Worm (Caenorhabditis elegans) whole organism, L1 larva: ENCODE results near the gene hda-4.

Experiments used
- C34B4.2 ChIP-seq: sonication (generic microtip); optimal IDR thresholded peaks from 2 replicates; lab custom pipeline; 2017; ENCODE audit warnings: mild to moderate bottlenecking, missing genetic modification characterization, missing compliant biosample characterization
- aha-1 ChIP-seq: fragments of 150-350 bp; optimal IDR thresholded peaks from 2 replicates; lab custom pipeline; 2014; ENCODE audit warnings: missing biosample characterization, missing genetic modification characterization
- blmp-1 ChIP-seq: fragments of 150-350 bp; optimal IDR thresholded peaks from 2 replicates; lab custom pipeline; 2014; ENCODE audit warnings: missing biosample characterization, missing genetic modification characterization
- ceh-63 ChIP-seq: fragments of 200-800 bp; sonication (Bioruptor generic); optimal IDR thresholded peaks from 2 replicates; lab custom pipeline; 2018; ENCODE audit warnings: mild to moderate bottlenecking, missing genetic modification characterization, missing compliant biosample characterization
- ceh-8 ChIP-seq: fragments of 200-800 bp; sonication (Bioruptor generic); optimal IDR thresholded peaks from 2 replicates; lab custom pipeline; 2018; ENCODE audit warnings: mild to moderate bottlenecking, missing genetic modification characterization, moderate library complexity, missing compliant biosample characterization
- ceh-90 ChIP-seq: sonication (generic microtip); optimal IDR thresholded peaks from 2 replicates; lab custom pipeline; 2016; ENCODE audit warnings: missing genetic modification characterization, missing compliant biosample characterization
- efl-1 ChIP-seq, 4 experiments: fragments of 150-350 bp; optimal IDR thresholded peaks in 3 of 4; peaks in 1 of 4; 1 replicate in 1 of 4; 2 replicates in 3 of 4; lab custom pipeline; 2014; ENCODE audit warnings: missing biosample characterization in 2 of 4, missing genetic modification characterization in 2 of 4, missing genetic modification reagents in 2 of 4
- egl-13 ChIP-seq: sonication (generic microtip); optimal IDR thresholded peaks from 2 replicates; lab custom pipeline; 2016; ENCODE audit warnings: missing genotype, missing genetic modification reagents, missing genetic modification characterization, missing compliant biosample characterization
- egl-27 ChIP-seq, 2 experiments: fragments of 150-350 bp in 1 of 2; sonication (generic microtip); optimal IDR thresholded peaks; 3 replicates each; lab custom pipeline; 2017 to 2018; ENCODE audit warnings: missing biosample characterization in 2 of 2, missing genetic modification characterization in 2 of 2, missing genetic modification reagents in 2 of 2
- fkh-4 ChIP-seq: sonication (generic microtip); optimal IDR thresholded peaks from 2 replicates; lab custom pipeline; 2016; ENCODE audit warnings: missing compliant biosample characterization, missing genetic modification characterization, borderline replicate concordance
- fos-1 ChIP-seq: fragments of 150-350 bp; optimal IDR thresholded peaks from 2 replicates; lab custom pipeline; 2014; ENCODE audit warnings: missing biosample characterization, missing genetic modification characterization
- hpl-2 ChIP-seq: fragments of 150-350 bp; optimal IDR thresholded peaks from 2 replicates; lab custom pipeline; 2014; ENCODE audit warnings: missing biosample characterization, missing genetic modification reagents, missing genetic modification characterization
- lin-14 ChIP-seq: fragments of 200-800 bp; sonication (Bioruptor generic); optimal IDR thresholded peaks from 2 replicates; lab custom pipeline; 2018; ENCODE audit warnings: mild to moderate bottlenecking, missing genetic modification characterization, moderate library complexity, missing compliant biosample characterization
- lin-35 ChIP-seq, 2 experiments: fragments of 150-350 bp; optimal IDR thresholded peaks; 2 replicates each; lab custom pipeline; 2014; ENCODE audit warnings: missing biosample characterization in 2 of 2, missing genetic modification characterization in 2 of 2, missing genetic modification reagents in 2 of 2
- lin-39 ChIP-seq: fragments of 150-350 bp; optimal IDR thresholded peaks from 2 replicates; lab custom pipeline; 2014; ENCODE audit warnings: missing biosample characterization, missing genetic modification reagents, missing genetic modification characterization
- mep-1 ChIP-seq: fragments of 150-350 bp; optimal IDR thresholded peaks from 2 replicates; lab custom pipeline; 2014; ENCODE audit warnings: missing biosample characterization, missing genetic modification characterization
- nhr-85 ChIP-seq: sonication (generic microtip); peaks from one replicate; lab custom pipeline; 2016; ENCODE audit warnings: missing genetic modification characterization, inconsistent platforms, missing compliant biosample characterization
- pag-3 ChIP-seq: sonication (generic microtip); optimal IDR thresholded peaks from 2 replicates; lab custom pipeline; 2017; ENCODE audit warnings: missing genetic modification characterization, mild to moderate bottlenecking, missing compliant biosample characterization, antibody characterized with exemption, borderline replicate concordance; ENCODE audit not compliant: insufficient read depth
- snpc-4 ChIP-seq: fragments of 150-350 bp; optimal IDR thresholded peaks from 2 replicates; lab custom pipeline; 2014; ENCODE audit warnings: missing biosample characterization, missing genetic modification characterization
- tbx-2 ChIP-seq: sonication (generic microtip); optimal IDR thresholded peaks from 2 replicates; lab custom pipeline; 2016; ENCODE audit warnings: missing genetic modification characterization, missing compliant biosample characterization
- unc-130 ChIP-seq: fragments of 150-350 bp; optimal IDR thresholded peaks from 2 replicates; lab custom pipeline; 2017; ENCODE audit warnings: missing biosample characterization, missing genetic modification characterization, inconsistent platforms
- unc-86 ChIP-seq: sonication (generic microtip); optimal IDR thresholded peaks from 2 replicates; lab custom pipeline; 2016; ENCODE audit warnings: missing genetic modification characterization, missing compliant biosample characterization
- unc-98 ChIP-seq: fragments of 200-800 bp; sonication (Bioruptor generic); IDR thresholded peaks from 2 replicates; pipeline ENCODE4 v1.3.6; 2022; ENCODE audit warnings: missing genetic modification characterization, missing compliant biosample characterization
- vab-15 ChIP-seq: sonication (generic microtip); optimal IDR thresholded peaks from 2 replicates; lab custom pipeline; 2017; ENCODE audit warnings: missing genotype, mild to moderate bottlenecking, missing genetic modification characterization, missing compliant biosample characterization
- zag-1 ChIP-seq: fragments of 150-350 bp; optimal IDR thresholded peaks from 2 replicates; lab custom pipeline; 2014; ENCODE audit warnings: missing biosample characterization, missing genetic modification characterization
- zip-4 ChIP-seq: fragments of 200-800 bp; sonication (Bioruptor generic); optimal IDR thresholded peaks from 2 replicates; lab custom pipeline; 2018; ENCODE audit warnings: mild to moderate bottlenecking, missing genetic modification characterization, moderate library complexity, missing compliant biosample characterization
- ztf-11 ChIP-seq, 2 experiments: sonication (generic microtip); optimal IDR thresholded peaks; 2 replicates each; lab custom pipeline; 2016 to 2017; ENCODE audit warnings: missing genetic modification characterization in 2 of 2, missing biosample characterization in 1 of 2, missing compliant biosample characterization in 1 of 2
- ztf-4 ChIP-seq: fragments of 150-350 bp; optimal IDR thresholded peaks from 2 replicates; lab custom pipeline; 2014; ENCODE audit warnings: missing biosample characterization, missing genetic modification characterization

Gene hda-4

DNA sequence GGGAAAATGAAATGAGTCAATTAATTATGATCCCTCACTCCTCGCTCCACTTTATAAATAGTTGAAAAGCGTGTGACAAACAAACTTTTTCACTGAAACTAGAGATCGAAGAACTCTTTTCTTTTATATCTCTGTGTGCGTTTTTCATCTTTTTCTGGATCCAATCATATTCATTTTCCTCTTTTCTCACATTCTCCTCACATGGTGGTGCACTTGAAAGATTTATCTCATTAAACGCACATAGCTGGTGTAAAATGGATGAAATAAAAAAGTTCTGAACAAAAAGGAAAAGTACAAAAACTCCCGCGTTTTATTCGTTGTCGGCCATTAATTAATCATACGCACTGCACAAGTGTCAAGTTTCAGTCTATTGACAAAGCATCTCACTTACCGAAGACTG is 22.8 kb downstream of the hda-4 start:
- TF ChIP-seq unc-86 (tag; lab: Kevin White, UChicago) (peak; percentile 9), ztf-4 (tag; lab: Kevin White, UChicago) (no peak), aha-1 (tag; lab: Kevin White, UChicago) (no peak), pag-3 (no peak), snpc-4 (tag; lab: Kevin White, UChicago) (no peak), ceh-90 (tag; lab: Kevin White, UChicago) (no peak), fkh-4 (tag; lab: Kevin White, UChicago) (no peak), lin-35 (GFP tag; optimal IDR thresholded peaks at IDR 0.05; lab: Kevin White, UChicago) (no peak)

DNA sequence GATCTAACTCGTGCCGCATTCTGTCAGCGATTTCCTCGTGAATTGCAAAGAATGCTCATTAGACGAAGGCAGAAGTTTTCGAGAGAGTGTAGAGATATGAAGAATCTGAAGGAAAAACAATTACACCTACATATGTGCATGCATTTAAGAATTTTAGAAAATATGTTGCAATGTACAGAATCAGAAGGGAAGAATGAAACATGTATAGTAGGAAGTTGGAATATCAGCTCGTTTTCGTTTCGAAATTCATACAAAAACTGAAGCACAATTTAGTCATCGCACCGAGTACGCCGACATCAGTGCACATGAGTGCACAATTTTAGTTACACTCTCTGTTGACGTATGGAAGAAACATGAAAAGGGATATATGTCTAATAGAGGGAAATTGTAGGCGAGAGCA is 25.1 kb downstream of the hda-4 start, which contains the start of gene C10E2.5:
C10E2.5 (minus strand) TSS at position 101 of the 400 bp plus-strand sequence.
- TF ChIP-seq hpl-2 (GFP tag; lab: Kevin White, UChicago): no peak
- no peak for TF ChIP-seq vab-15 (tag; lab: Kevin White, UChicago)
- TF ChIP-seq ceh-63 (GFP tag; lab: Kevin White, UChicago): no peak
- TF ChIP-seq unc-130: no peak
- no peak for TF ChIP-seq blmp-1 (tag; lab: Kevin White, UChicago)
- no peak for TF ChIP-seq mep-1 (tag; lab: Kevin White, UChicago)
- TF ChIP-seq unc-98 (GFP tag; lab: Robert Waterston, UW): no peak
- no peak for TF ChIP-seq zag-1 (tag; lab: Kevin White, UChicago)
- no peak for TF ChIP-seq ceh-8 (GFP tag; lab: Kevin White, UChicago)
- TF ChIP-seq lin-39 (tag; lab: Kevin White, UChicago): no peak
- no peak for TF ChIP-seq fos-1 (tag; lab: Kevin White, UChicago)
- TF ChIP-seq egl-13 (tag; lab: Kevin White, UChicago): no peak

DNA sequence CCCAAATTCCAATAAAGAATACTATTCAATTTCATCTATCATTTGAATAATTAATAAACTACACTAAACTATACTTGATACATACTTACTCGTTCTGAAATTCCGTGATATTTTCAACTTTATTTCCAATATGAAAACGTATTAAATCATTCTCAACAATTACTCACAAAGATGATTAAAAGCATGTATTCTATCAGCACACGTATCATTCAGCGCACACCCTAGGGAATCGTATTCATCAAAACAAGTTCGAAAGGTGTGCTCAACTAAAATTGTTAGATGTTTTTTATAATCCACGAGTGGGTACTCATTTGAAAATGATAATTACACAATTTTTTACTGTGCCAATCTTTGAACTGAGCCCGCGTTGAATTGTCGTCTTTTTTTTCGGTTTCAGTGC is 33.2 kb downstream of the hda-4 start, which contains the start of gene C10E2.1:
C10E2.1 (plus strand) TSS at position 301 of the 400 bp plus-strand sequence.
- no peak for TF ChIP-seq ztf-11 (tag; optimal IDR thresholded peaks at IDR 0.05; lab: Kevin White, UChicago)
- no peak for TF ChIP-seq efl-1 (optimal IDR thresholded peaks at IDR 0.05; lab: Kevin White, UChicago)
- TF ChIP-seq efl-1 (GFP tag; optimal IDR thresholded peaks at IDR 0.05 in 1 of 2; lab: Kevin White, UChicago): peak in 1 of 2 experiments; percentile 6
- TF ChIP-seq, all 84 proteins: peak for 1

DNA sequence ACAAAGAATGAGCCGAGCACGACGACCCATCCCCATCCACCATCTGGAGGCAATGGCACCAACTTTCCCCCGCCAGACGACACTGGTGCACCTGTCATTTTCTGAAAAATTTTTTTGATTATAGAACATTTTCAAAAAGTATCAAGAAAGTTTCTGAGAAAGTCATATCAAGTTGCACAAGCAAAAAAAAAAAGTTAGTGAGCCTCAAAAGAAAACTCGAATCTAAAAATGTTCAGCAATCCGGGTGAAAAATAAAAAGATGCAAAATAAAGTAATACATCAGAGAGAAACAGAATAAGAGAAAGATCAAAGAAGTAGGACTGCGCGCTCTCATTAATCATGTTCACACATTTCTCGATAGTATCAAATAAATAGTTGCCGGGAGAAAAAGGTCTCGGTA is 41.0 kb downstream of the hda-4 start, which contains the start of gene mct-6:
mct-6 (minus strand) TSS at position 101 of the 400 bp plus-strand sequence.
- TF ChIP-seq tbx-2: no peak
- TF ChIP-seq zip-4 (GFP tag; lab: Kevin White, UChicago): no peak
- no peak for TF ChIP-seq efl-1 (optimal IDR thresholded peaks at IDR 0.05; lab: Kevin White, UChicago)
- TF ChIP-seq efl-1 (GFP tag; optimal IDR thresholded peaks at IDR 0.05 in 1 of 2; lab: Kevin White, UChicago): peak in 1 of 2 experiments; percentile 54
- TF ChIP-seq unc-98 (GFP tag; lab: Robert Waterston, UW): no peak
- peak; percentile 6 for TF ChIP-seq lin-14
- TF ChIP-seq nhr-85: peak; percentile 83
- no peak for TF ChIP-seq egl-27 (tag; optimal IDR thresholded peaks at IDR 0.05; lab: Kevin White, UChicago)

DNA sequence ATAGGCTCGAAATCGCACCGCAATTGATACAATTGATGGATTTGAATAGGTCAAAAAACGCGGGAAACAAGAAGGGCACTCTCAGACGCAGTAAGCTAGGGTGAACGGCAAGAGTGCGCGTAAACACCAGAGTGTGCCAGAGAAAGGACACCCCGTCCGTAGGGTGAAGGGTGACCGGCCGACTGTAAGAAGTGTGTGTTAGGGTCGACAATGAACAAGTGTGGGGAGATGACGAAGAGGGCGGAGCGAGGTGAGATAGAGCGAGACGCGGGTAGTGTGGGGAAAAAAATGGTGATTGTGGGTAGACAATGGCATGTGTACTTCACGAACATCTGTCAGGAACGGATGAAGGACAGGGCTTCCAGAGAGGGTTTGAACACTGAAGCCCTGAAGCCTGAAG is 41.6 kb downstream of the hda-4 start:
- TF ChIP-seq efl-1 (optimal IDR thresholded peaks at IDR 0.05; lab: Kevin White, UChicago) (no peak), efl-1 (GFP tag; optimal IDR thresholded peaks at IDR 0.05 in 1 of 2; lab: Kevin White, UChicago) (peak in 1 of 2 experiments; percentile 43), nhr-85 (peak; percentile 34), C34B4.2 (tag; lab: Kevin White, UChicago) (no peak)

DNA sequence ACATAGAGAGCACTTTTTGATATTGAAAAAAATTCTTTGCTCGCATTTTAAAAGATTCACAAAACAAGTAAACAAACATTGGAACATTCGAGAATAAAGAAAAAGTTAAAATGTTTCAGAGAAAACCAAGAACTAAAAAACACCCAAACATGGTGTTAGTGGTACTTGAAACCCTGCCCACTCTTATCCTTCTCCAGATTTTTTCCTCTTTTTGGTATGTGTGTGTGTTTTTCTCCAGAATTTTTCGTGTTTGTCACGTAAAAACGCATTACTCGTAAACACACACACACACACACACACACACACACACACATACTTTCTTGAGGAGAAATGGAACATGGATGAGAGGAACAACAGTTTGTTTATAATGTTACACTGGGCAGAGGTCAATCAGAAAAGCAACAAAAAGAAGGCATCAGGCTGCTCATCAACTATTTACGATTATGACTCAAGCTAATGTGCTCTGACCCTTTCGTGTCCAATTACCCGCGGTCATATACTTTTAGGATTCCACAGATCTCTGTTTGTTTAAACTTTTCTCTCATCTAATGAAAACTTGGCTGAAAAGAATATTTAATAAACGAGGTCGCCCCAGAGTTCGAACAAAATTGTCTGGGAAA is 42.9 kb downstream of the hda-4 start:
- TF ChIP-seq unc-130: no peak
- peak; percentile 22 for TF ChIP-seq lin-14
